Worm (Caenorhabditis elegans) whole organism, L3 larva: ENCODE results near the gene R11E3.2.

Experiments used
- ceh-28 ChIP-seq: fragments of 150-350 bp; optimal IDR thresholded peaks from 2 replicates; lab custom pipeline; 2014; ENCODE audit warnings: missing biosample characterization, missing genetic modification reagents, missing genetic modification characterization
- elt-2 ChIP-seq: sonication (generic microtip); optimal IDR thresholded peaks from 2 replicates; lab custom pipeline; 2016; ENCODE audit warnings: missing genetic modification reagents, mild to moderate bottlenecking, missing genetic modification characterization, missing compliant biosample characterization
- elt-3 ChIP-seq, 3 experiments: fragments of 150-350 bp in 1 of 3; sonication (generic microtip) in 2 of 3; optimal IDR thresholded peaks; 2 replicates in 2 of 3; 4 replicates in 1 of 3; lab custom pipeline; 2014 to 2017; ENCODE audit warnings: missing biosample characterization in 3 of 3, missing genetic modification characterization in 3 of 3
- lin-39 ChIP-seq: fragments of 150-350 bp; optimal IDR thresholded peaks from 2 replicates; lab custom pipeline; 2018; ENCODE audit warnings: missing biosample characterization, missing genetic modification reagents, missing genetic modification characterization
- mml-1 ChIP-seq: fragments of 150-350 bp; sonication (generic microtip); optimal IDR thresholded peaks from 3 replicates; lab custom pipeline; 2014; ENCODE audit warnings: missing biosample characterization, missing genetic modification characterization
- pha-4 ChIP-seq: fragments of 150-350 bp; optimal IDR thresholded peaks from 2 replicates; lab custom pipeline; 2014; ENCODE audit warnings: missing biosample characterization, missing genetic modification reagents, missing genetic modification characterization
- skn-1 ChIP-seq: fragments of 150-350 bp; optimal IDR thresholded peaks from 2 replicates; lab custom pipeline; 2014; ENCODE audit warnings: missing biosample characterization, missing genetic modification characterization
- tbx-2 ChIP-seq: sonication (generic microtip); optimal IDR thresholded peaks from 2 replicates; lab custom pipeline; 2016; ENCODE audit warnings: mild to moderate bottlenecking, missing genetic modification characterization, missing compliant biosample characterization
- unc-39 ChIP-seq: sonication (generic microtip); optimal IDR thresholded peaks from 4 replicates; lab custom pipeline; 2017; ENCODE audit warnings: missing biosample characterization, missing genetic modification characterization
- unc-62 ChIP-seq: fragments of 150-350 bp; sonication (generic microtip); optimal IDR thresholded peaks from 4 replicates; lab custom pipeline; 2014; ENCODE audit warnings: missing biosample characterization, missing genetic modification reagents, missing genetic modification characterization

DNA sequence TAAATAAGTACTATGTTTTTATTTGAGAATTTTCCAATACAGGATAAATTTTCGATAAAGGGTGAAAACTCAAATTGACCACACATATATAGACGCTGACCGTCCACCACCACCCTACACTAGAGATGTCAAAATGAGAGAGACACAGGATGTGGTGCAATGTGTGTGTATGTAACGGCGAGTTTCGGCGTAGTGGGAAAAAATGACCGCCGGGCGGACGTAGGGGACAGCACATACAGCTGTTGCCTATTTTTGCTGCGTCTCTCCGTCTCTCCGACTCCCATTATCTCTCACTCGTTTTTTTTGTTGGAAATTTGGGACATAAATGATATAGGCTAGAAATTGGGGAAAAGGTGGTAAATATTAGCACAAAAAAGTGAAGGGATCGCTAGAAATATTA lies 9.2 kb downstream of the R11E3.2 start:
- TF ChIP-seq unc-62 (no peak), mml-1 (tag; lab: Kevin White, UChicago) (no peak), elt-3 (tag; optimal IDR thresholded peaks at IDR 0.05; lab: Kevin White, UChicago) (no peak), tbx-2 (tag; lab: Kevin White, UChicago) (no peak), lin-39 (tag; lab: Kevin White, UChicago) (no peak), unc-39 (no peak), elt-2 (tag; lab: Kevin White, UChicago) (no peak), ceh-28 (tag; lab: Kevin White, UChicago) (no peak), skn-1 (no peak), pha-4 (no peak)
